Fruit fly (Drosophila melanogaster) whole organism, embryonic: Measurements from ENCODE around the gene CG7519.

ENCODE experiments used
- Antp ChIP-seq: fragments of 200-800 bp; sonication (Bioruptor generic); optimal IDR thresholded peaks from 3 replicates; lab custom pipeline; 2016; ENCODE audit warnings: missing biosample characterization, missing genetic modification characterization
- CG13123 ChIP-seq: fragments of 200-800 bp; sonication (Bioruptor generic); optimal IDR thresholded peaks from 2 replicates; lab custom pipeline; 2016; ENCODE audit warnings: missing biosample characterization, missing genetic modification characterization
- CG14441 ChIP-seq: fragments of 200-800 bp; sonication (Bioruptor generic); IDR thresholded peaks from 2 replicates; pipeline ENCODE4 v1.3.6; 2022; ENCODE audit warnings: missing biosample characterization, missing genetic modification characterization
- CG1603 ChIP-seq: fragments of 200-800 bp; sonication (Bioruptor generic); optimal IDR thresholded peaks from 2 replicates; lab custom pipeline; 2019; ENCODE audit warnings: missing biosample characterization, mild to moderate bottlenecking, missing genetic modification characterization, moderate library complexity
- CG16779 ChIP-seq: fragments of 200-800 bp; sonication (Bioruptor generic); IDR thresholded peaks from 2 replicates; pipeline ENCODE4 v1.3.6; 2022; ENCODE audit warnings: missing biosample characterization, missing genetic modification characterization
- CG17186 ChIP-seq: fragments of 200-800 bp; sonication (Bioruptor generic); optimal IDR thresholded peaks from 3 replicates; lab custom pipeline; 2017; ENCODE audit warnings: missing biosample characterization, missing genetic modification reagents, missing genetic modification characterization
- CG17361 ChIP-seq: fragments of 200-800 bp; sonication (Bioruptor generic); IDR thresholded peaks from 3 replicates; pipeline ENCODE4 v1.3.6; 2022; ENCODE audit warnings: missing biosample characterization, missing genetic modification characterization
- CG2678 ChIP-seq: fragments of 200-800 bp; sonication (Bioruptor generic); optimal IDR thresholded peaks from 3 replicates; lab custom pipeline; 2019; ENCODE audit warnings: missing biosample characterization, mild to moderate bottlenecking, missing genetic modification characterization, moderate library complexity
- CG2889 ChIP-seq: fragments of 200-800 bp; sonication (Bioruptor generic); IDR thresholded peaks from 3 replicates; pipeline ENCODE4 v1.3.6; 2022; ENCODE audit warnings: missing biosample characterization, missing genetic modification characterization
- CG3407 ChIP-seq: fragments of 200-800 bp; sonication (Bioruptor generic); optimal IDR thresholded peaks from 2 replicates; lab custom pipeline; 2018; ENCODE audit warnings: missing biosample characterization, mild to moderate bottlenecking, missing genetic modification characterization
- CG34376 ChIP-seq: fragments of 200-800 bp; sonication (Bioruptor generic); optimal IDR thresholded peaks from 2 replicates; lab custom pipeline; 2018; ENCODE audit warnings: missing biosample characterization, mild to moderate bottlenecking, missing genetic modification characterization
- CG3726 ChIP-seq: fragments of 200-800 bp; sonication (Bioruptor generic); IDR thresholded peaks from 3 replicates; pipeline ENCODE4, ENCODE4 v1.3.6; 2022; ENCODE audit warnings: missing biosample characterization, missing genetic modification characterization
- CG3838 ChIP-seq: fragments of 200-800 bp; sonication (Bioruptor generic); optimal IDR thresholded peaks from 3 replicates; lab custom pipeline; 2016; ENCODE audit warnings: missing biosample characterization, missing genetic modification characterization
- CG3847 ChIP-seq: fragments of 200-800 bp; sonication (Bioruptor generic); IDR thresholded peaks from 2 replicates; pipeline ENCODE4 v1.3.6; 2022; ENCODE audit warnings: missing biosample characterization, missing genetic modification characterization
- CG6765 ChIP-seq: fragments of 200-800 bp; sonication (Bioruptor generic); optimal IDR thresholded peaks from 3 replicates; lab custom pipeline; 2017; ENCODE audit warnings: missing biosample characterization, mild to moderate bottlenecking, missing genetic modification characterization
- CG7839 ChIP-seq: fragments of 200-800 bp; sonication (Bioruptor generic); optimal IDR thresholded peaks from 3 replicates; lab custom pipeline; 2018; ENCODE audit warnings: missing biosample characterization, mild to moderate bottlenecking, missing genetic modification characterization, moderate library complexity
- CG9876 ChIP-seq: fragments of 200-800 bp; sonication (Bioruptor generic); optimal IDR thresholded peaks from 2 replicates; lab custom pipeline; 2016; ENCODE audit warnings: missing biosample characterization, missing genetic modification characterization
- CkIIα-i1 ChIP-seq: fragments of 200-800 bp; sonication (Bioruptor generic); IDR thresholded peaks from 2 replicates; pipeline ENCODE4 v1.3.6; 2022; ENCODE audit warnings: missing biosample characterization, missing genetic modification characterization
- Dfd ChIP-seq, 2 experiments: fragments of >200 bp; optimal IDR thresholded peaks; 2 replicates each; lab custom pipeline; 2017; ENCODE audit warnings: missing biosample characterization in 2 of 2, missing genetic modification characterization in 2 of 2
- E2f1 ChIP-seq: fragments of 200-800 bp; sonication (Bioruptor generic); IDR thresholded peaks from 2 replicates; pipeline ENCODE4 v1.3.6; 2022; ENCODE audit warnings: missing biosample characterization, missing genetic modification characterization
- Fer1 ChIP-seq: fragments of 200-800 bp; sonication (Bioruptor generic); optimal IDR thresholded peaks from 2 replicates; lab custom pipeline; 2017; ENCODE audit warnings: missing biosample characterization, mild to moderate bottlenecking, missing genetic modification characterization
- HHEX ChIP-seq: fragments of 200-800 bp; sonication (Bioruptor generic); optimal IDR thresholded peaks from 3 replicates; lab custom pipeline; 2017; ENCODE audit warnings: missing biosample characterization, mild to moderate bottlenecking, missing genetic modification characterization, missing genetic modification reagents
- Hey ChIP-seq: fragments of 200-800 bp; sonication (Bioruptor generic); optimal IDR thresholded peaks from 3 replicates; lab custom pipeline; 2018; ENCODE audit warnings: missing biosample characterization, mild to moderate bottlenecking, missing genetic modification characterization
- Hsf ChIP-seq: fragments of 200-800 bp; sonication (Bioruptor generic); optimal IDR thresholded peaks from 3 replicates; lab custom pipeline; 2016; ENCODE audit warnings: missing biosample characterization, missing genetic modification characterization
- Neu2 ChIP-seq: fragments of 200-800 bp; sonication (Bioruptor generic); optimal IDR thresholded peaks from 3 replicates; lab custom pipeline; 2016; ENCODE audit warnings: missing biosample characterization, missing genetic modification characterization, borderline replicate concordance
- Nf-YC ChIP-seq: fragments of 200-800 bp; optimal IDR thresholded peaks from 3 replicates; lab custom pipeline; 2019; ENCODE audit warnings: missing biosample characterization, mild to moderate bottlenecking, missing genetic modification characterization, moderate library complexity
- Side ChIP-seq: fragments of 200-800 bp; sonication (Bioruptor generic); optimal IDR thresholded peaks from 2 replicates; lab custom pipeline; 2016; ENCODE audit warnings: missing biosample characterization, missing genetic modification characterization
- Sin3A ChIP-seq: fragments of >200 bp; optimal IDR thresholded peaks from 2 replicates; lab custom pipeline; 2018
- Sry-δ ChIP-seq: fragments of 200-800 bp; sonication (Bioruptor generic); optimal IDR thresholded peaks from 2 replicates; lab custom pipeline; 2016; ENCODE audit warnings: missing biosample characterization, missing genetic modification characterization
- Stat92E ChIP-seq, 3 experiments: fragments of >200 bp in 2 of 3; fragments of 200-800 bp in 1 of 3; sonication (Bioruptor generic) in 1 of 3; optimal IDR thresholded peaks; 2 replicates each; lab custom pipeline; 2017 to 2019; ENCODE audit warnings: missing biosample characterization in 3 of 3, missing genetic modification characterization in 3 of 3, mild to moderate bottlenecking in 1 of 3, moderate library complexity in 1 of 3
- Tbp ChIP-seq: fragments of >200 bp; optimal IDR thresholded peaks from 2 replicates; lab custom pipeline; 2018; ENCODE audit warnings: missing biosample characterization, missing genetic modification characterization
- Trl ChIP-seq, 3 experiments: fragments of >200 bp in 2 of 3; fragments of 200-800 bp in 1 of 3; sonication (Bioruptor generic) in 1 of 3; optimal IDR thresholded peaks; 2 replicates in 1 of 3; 3 replicates in 2 of 3; lab custom pipeline; 2016 to 2017; ENCODE audit warnings: missing biosample characterization in 1 of 3, missing genetic modification characterization in 1 of 3
- aop ChIP-seq: fragments of 200-800 bp; sonication (Bioruptor generic); IDR thresholded peaks from 2 replicates; pipeline ENCODE4 v1.3.6; 2022; ENCODE audit warnings: missing biosample characterization, missing genetic modification characterization
- cad ChIP-seq: fragments of >200 bp; optimal IDR thresholded peaks from 2 replicates; lab custom pipeline; 2017; ENCODE audit warnings: missing biosample characterization, missing genetic modification characterization
- ci ChIP-seq: fragments of 200-800 bp; sonication (Bioruptor generic); IDR thresholded peaks from 3 replicates; pipeline ENCODE4 v1.3.6; 2022; ENCODE audit warnings: missing biosample characterization, missing genetic modification characterization
- disco-r ChIP-seq: fragments of 200-800 bp; sonication (Bioruptor generic); optimal IDR thresholded peaks from 2 replicates; lab custom pipeline; 2016; ENCODE audit warnings: missing biosample characterization, missing genetic modification characterization
- grn ChIP-seq: fragments of 200-800 bp; sonication (Bioruptor generic); optimal IDR thresholded peaks from 3 replicates; lab custom pipeline; 2017; ENCODE audit warnings: missing biosample characterization, missing genetic modification characterization
- ham ChIP-seq: fragments of 200-800 bp; sonication (Bioruptor generic); IDR thresholded peaks from 2 replicates; pipeline ENCODE4 v1.3.6; 2022; ENCODE audit warnings: missing biosample characterization, missing genetic modification characterization
- hb ChIP-seq: fragments of 200-800 bp; sonication (Bioruptor generic); IDR thresholded peaks from 3 replicates; pipeline ENCODE4 v1.3.6; 2022; ENCODE audit warnings: missing biosample characterization, missing genetic modification characterization; ENCODE audit not compliant: partially characterized antibody
- nerfin-2 ChIP-seq: fragments of 200-800 bp; sonication (Bioruptor generic); IDR thresholded peaks from 2 replicates; pipeline ENCODE4 v1.3.6; 2022; ENCODE audit warnings: missing biosample characterization, missing genetic modification characterization; ENCODE audit not compliant: partially characterized antibody
- pan ChIP-seq, 4 experiments: fragments of >200 bp in 3 of 4; fragments of 200-800 bp in 1 of 4; sonication (Bioruptor generic) in 1 of 4; optimal IDR thresholded peaks in 3 of 4; IDR thresholded peaks in 1 of 4; 2 replicates each; pipeline versions ENCODE4 v1.3.6 to Lab custom; 2017 to 2022; ENCODE audit warnings: missing biosample characterization in 2 of 4, missing genetic modification characterization in 2 of 4, mixed read lengths in 1 of 4
- pfk ChIP-seq: fragments of 200-800 bp; sonication (Bioruptor generic); optimal IDR thresholded peaks from 2 replicates; lab custom pipeline; 2018; ENCODE audit warnings: missing biosample characterization, mild to moderate bottlenecking, missing genetic modification characterization, moderate library complexity
- row ChIP-seq: fragments of 200-800 bp; sonication (Bioruptor generic); IDR thresholded peaks from 3 replicates; pipeline ENCODE4 v1.3.6; 2022; ENCODE audit warnings: missing biosample characterization, missing genetic modification characterization
- sisA ChIP-seq: fragments of 200-800 bp; sonication (Bioruptor generic); IDR thresholded peaks from 2 replicates; pipeline ENCODE4 v1.3.6; 2022; ENCODE audit warnings: missing biosample characterization, missing genetic modification characterization
- tll ChIP-seq, 2 experiments: fragments of 200-800 bp in 1 of 2; fragments of >200 bp in 1 of 2; sonication (Bioruptor generic) in 1 of 2; optimal IDR thresholded peaks; 2 replicates each; lab custom pipeline; 2017 to 2019; ENCODE audit warnings: missing biosample characterization in 2 of 2, missing genetic modification characterization in 2 of 2, mild to moderate bottlenecking in 1 of 2, moderate library complexity in 1 of 2
- yki ChIP-seq: fragments of >200 bp; optimal IDR thresholded peaks from 3 replicates; lab custom pipeline; 2018
- zen ChIP-seq: fragments of 200-800 bp; sonication (Bioruptor generic); optimal IDR thresholded peaks from 3 replicates; lab custom pipeline; 2018; ENCODE audit warnings: missing biosample characterization, mild to moderate bottlenecking, missing genetic modification characterization, moderate library complexity

The CG7519 gene

DNA sequence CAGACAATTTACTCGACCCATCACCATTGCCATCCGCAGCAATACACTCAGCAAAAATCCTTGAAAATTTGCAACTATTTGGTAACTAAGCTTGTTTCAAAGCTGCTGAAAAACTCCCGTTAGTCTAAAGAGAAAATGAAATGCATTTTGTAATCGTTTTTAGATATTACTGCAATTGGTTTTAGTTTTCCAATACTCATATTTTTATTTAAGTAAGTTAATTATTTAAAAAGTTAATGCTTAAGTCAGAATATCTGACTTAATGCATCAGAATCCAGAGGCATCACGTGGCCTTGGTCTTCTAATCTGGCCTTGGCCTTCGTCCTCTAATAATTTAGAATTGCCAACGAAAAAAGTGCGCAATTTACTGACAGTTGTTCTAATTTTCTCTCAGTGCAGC lies 30.0 kb upstream of the CG7519 start (continued):
- TF ChIP-seq Trl (optimal IDR thresholded peaks at IDR 0.05; lab: Kevin White, UChicago) (no peak), Trl (GFP tag; optimal IDR thresholded peaks at IDR 0.05; lab: Kevin White, UChicago) (no peak), CG17361 (GFP tag; lab: Robert Waterston, UW) (peak; percentile 73), cad (GFP tag; lab: Kevin White, UChicago) (no peak), CG17186 (GFP tag; lab: Kevin White, UChicago) (no peak), pfk (GFP tag; lab: Kevin White, UChicago) (no peak), Antp (GFP tag; lab: Kevin White, UChicago) (no peak), zen (tag; lab: Kevin White, UChicago) (peak; percentile 15), CG9876 (GFP tag; lab: Kevin White, UChicago) (no peak), sisA (GFP tag; lab: Robert Waterston, UW) (0 out of 2 replicates have a peak, but pooled peaks have one; percentile 6), nerfin-2 (GFP tag; lab: Robert Waterston, UW) (no peak), Hey (no peak), E2f1 (no peak), CG2889 (GFP tag; lab: Robert Waterston, UW) (no peak), Dfd (GFP tag; optimal IDR thresholded peaks at IDR 0.05; lab: Kevin White, UChicago) (no peak), CG16779 (GFP tag; lab: Robert Waterston, UW) (no peak), yki (lab: Kevin White, UChicago) (no peak), ci (GFP tag; lab: Robert Waterston, UW) (no peak), HHEX (GFP tag; lab: Kevin White, UChicago) (no peak), Tbp (no peak), CG13123 (GFP tag; lab: Kevin White, UChicago) (no peak), Fer1 (GFP tag; lab: Kevin White, UChicago) (no peak), Neu2 (GFP tag; lab: Kevin White, UChicago) (no peak), tll (GFP tag; optimal IDR thresholded peaks at IDR 0.05; lab: Kevin White, UChicago) (no peak), aop (GFP tag; lab: Robert Waterston, UW) (no peak), disco-r (GFP tag; lab: Kevin White, UChicago) (no peak), Side (GFP tag; lab: Kevin White, UChicago) (no peak), pan (optimal IDR thresholded peaks at IDR 0.05; lab: Kevin White, UChicago) (no peak), pan (GFP tag; optimal IDR thresholded peaks at IDR 0.05 in 1 of 2, IDR thresholded peaks at IDR 0.05 in 1 of 2) (no peak), row (GFP tag; lab: Robert Waterston, UW) (no peak), CG3838 (GFP tag; lab: Kevin White, UChicago) (no peak), CG14441 (GFP tag; lab: Robert Waterston, UW) (no peak), Hsf (GFP tag; lab: Kevin White, UChicago) (no peak), CG2678 (tag; lab: Kevin White, UChicago) (peak; percentile 24), Nf-YC (no peak), Sry-δ (no peak), CkIIα-i1 (GFP tag; lab: Robert Waterston, UW) (no peak), CG3726 (no peak), grn (GFP tag; lab: Kevin White, UChicago) (no peak), CG6765 (GFP tag; lab: Kevin White, UChicago) (no peak), CG34376 (no peak), Stat92E (GFP tag; optimal IDR thresholded peaks at IDR 0.05; lab: Kevin White, UChicago) (no peak), Sin3A (lab: Kevin White, UChicago) (no peak), CG1603 (tag; lab: Kevin White, UChicago) (no peak), CG7839 (tag; lab: Kevin White, UChicago) (peak; percentile 28), hb (GFP tag; lab: Robert Waterston, UW) (no peak), ham (GFP tag; lab: Robert Waterston, UW) (no peak), CG3407 (GFP tag; lab: Kevin White, UChicago) (no peak), CG3847 (GFP tag; lab: Robert Waterston, UW) (no peak)
